Fruit fly (Drosophila melanogaster): ENCODE results near the gene CG4995.

Gene CG4995

dm6 chr2L:10341405-10341804, 19.1 kb downstream of the CG4995 start, which contains the start of gene CG31715:
TSS of gene CG31715 (plus strand) at chr2L:10341616.
- TF ChIP-seq CG11617 (GFP tag; optimal IDR thresholded peaks at IDR 0.05), result peak; percentile 11
- TF ChIP-seq cnc (optimal IDR thresholded peaks at IDR 0.05), result no peak
- TF ChIP-seq toe (GFP tag; optimal IDR thresholded peaks at IDR 0.05), result no peak
- TF ChIP-seq CG33017 (tag; optimal IDR thresholded peaks at IDR 0.05), result peak; percentile 5
- TF ChIP-seq bab1 (GFP tag; optimal IDR thresholded peaks at IDR 0.05), result peak; percentile 62
- TF ChIP-seq CG14711 (tag; optimal IDR thresholded peaks at IDR 0.05), result peak; percentile 20
- TF ChIP-seq pad (GFP tag; optimal IDR thresholded peaks at IDR 0.05), result no peak
- TF ChIP-seq CG5204 (GFP tag; optimal IDR thresholded peaks at IDR 0.05), result no peak
- peak; percentile 11 for TF ChIP-seq tj (GFP tag; optimal IDR thresholded peaks at IDR 0.05)
- no peak for TF ChIP-seq Hr96 (GFP tag; optimal IDR thresholded peaks at IDR 0.05)
- TF ChIP-seq Clk (GFP tag; optimal IDR thresholded peaks at IDR 0.05), result no peak
- TF ChIP-seq kay (GFP tag; ENCODE audit: borderline replicate concordance), result peak; percentile 66
- TF ChIP-seq CG12768 (GFP tag; optimal IDR thresholded peaks at IDR 0.05), result no peak
- no peak for TF ChIP-seq cic (GFP tag; optimal IDR thresholded peaks at IDR 0.05)
- TF ChIP-seq CG7045 (GFP tag; optimal IDR thresholded peaks at IDR 0.05), result no peak
- TF ChIP-seq Mnt (GFP tag; optimal IDR thresholded peaks at IDR 0.05), result peak; percentile 5
- no peak for TF ChIP-seq ovo (GFP tag; optimal IDR thresholded peaks at IDR 0.05)
- no peak for TF ChIP-seq Crg-1 (GFP tag; optimal IDR thresholded peaks at IDR 0.05)
- TF ChIP-seq CG1620 (GFP tag; optimal IDR thresholded peaks at IDR 0.05), result no peak
- TF ChIP-seq CG7101 (tag; optimal IDR thresholded peaks at IDR 0.05), result peak; percentile 40

- TF ChIP-seq bab1 (GFP tag; optimal IDR thresholded peaks at IDR 0.05) (peak; percentile 69), CG7045 (GFP tag; optimal IDR thresholded peaks at IDR 0.05) (no peak), CG7101 (tag; optimal IDR thresholded peaks at IDR 0.05) (peak; percentile 15), tj (GFP tag; optimal IDR thresholded peaks at IDR 0.05) (peak; percentile 25), toe (GFP tag; optimal IDR thresholded peaks at IDR 0.05) (no peak), CG11617 (GFP tag; optimal IDR thresholded peaks at IDR 0.05) (peak; percentile 19), cic (GFP tag; optimal IDR thresholded peaks at IDR 0.05) (peak; percentile 16), CG14711 (tag; optimal IDR thresholded peaks at IDR 0.05) (peak; percentile 12), Clk (GFP tag; optimal IDR thresholded peaks at IDR 0.05) (no peak), Mnt (GFP tag; optimal IDR thresholded peaks at IDR 0.05) (peak; percentile 22)
These were observed 20.2 kb downstream of the CG4995 start, which contains the start of gene Sps2 for dm6 chr2L:10342471-10342870. TSS of gene Sps2 (plus strand) at chr2L:10342594.

- TF ChIP-seq Clk (GFP tag; optimal IDR thresholded peaks at IDR 0.05), result no peak
- TF ChIP-seq cic (GFP tag; optimal IDR thresholded peaks at IDR 0.05), result no peak
- no peak for TF ChIP-seq kay (GFP tag; ENCODE audit: borderline replicate concordance)
- no peak for TF ChIP-seq bab1 (GFP tag; optimal IDR thresholded peaks at IDR 0.05)
- TF ChIP-seq CG11617 (GFP tag; optimal IDR thresholded peaks at IDR 0.05), result no peak
These were observed 21.8 kb downstream of the CG4995 start, which contains the start of gene Frmd5 for dm6 chr2L:10344029-10344606. TSS of gene Frmd5 (plus strand) at chr2L:10344442.

- TF ChIP-seq cic (GFP tag; optimal IDR thresholded peaks at IDR 0.05) (no peak), CG11617 (GFP tag; optimal IDR thresholded peaks at IDR 0.05) (no peak), kay (GFP tag; ENCODE audit: borderline replicate concordance) (no peak), CG7101 (tag; optimal IDR thresholded peaks at IDR 0.05) (no peak), tj (GFP tag; optimal IDR thresholded peaks at IDR 0.05) (no peak), Mnt (GFP tag; optimal IDR thresholded peaks at IDR 0.05) (no peak), cnc (optimal IDR thresholded peaks at IDR 0.05) (no peak), CG5204 (GFP tag; optimal IDR thresholded peaks at IDR 0.05) (no peak), CG33017 (tag; optimal IDR thresholded peaks at IDR 0.05) (no peak), ovo (GFP tag; optimal IDR thresholded peaks at IDR 0.05) (no peak), Hr96 (GFP tag; optimal IDR thresholded peaks at IDR 0.05) (no peak), Clk (GFP tag; optimal IDR thresholded peaks at IDR 0.05) (no peak), CG1620 (GFP tag; optimal IDR thresholded peaks at IDR 0.05) (no peak), CG12768 (GFP tag; optimal IDR thresholded peaks at IDR 0.05) (no peak), CG7045 (GFP tag; optimal IDR thresholded peaks at IDR 0.05) (no peak), toe (GFP tag; optimal IDR thresholded peaks at IDR 0.05) (no peak)
These were observed 28.9 kb downstream of the CG4995 start for dm6 chr2L:10351130-10351529.

dm6 chr2L:10353871-10354270, 31.6 kb downstream of the CG4995 start, which contains the start of gene CG34367:
TSS of gene CG34367 (minus strand) at chr2L:10353905.
- TF ChIP-seq Hr96 (GFP tag; optimal IDR thresholded peaks at IDR 0.05) (no peak), bab1 (GFP tag; optimal IDR thresholded peaks at IDR 0.05) (no peak), Clk (GFP tag; optimal IDR thresholded peaks at IDR 0.05) (no peak), CG7101 (tag; optimal IDR thresholded peaks at IDR 0.05) (no peak), ovo (GFP tag; optimal IDR thresholded peaks at IDR 0.05) (no peak), CG14711 (tag; optimal IDR thresholded peaks at IDR 0.05) (no peak), CG1620 (GFP tag; optimal IDR thresholded peaks at IDR 0.05) (no peak), cic (GFP tag; optimal IDR thresholded peaks at IDR 0.05) (no peak), tj (GFP tag; optimal IDR thresholded peaks at IDR 0.05) (no peak), CG7045 (GFP tag; optimal IDR thresholded peaks at IDR 0.05) (no peak), kay (GFP tag; ENCODE audit: borderline replicate concordance) (no peak), toe (GFP tag; optimal IDR thresholded peaks at IDR 0.05) (no peak), CG33017 (tag; optimal IDR thresholded peaks at IDR 0.05) (no peak), CG11617 (GFP tag; optimal IDR thresholded peaks at IDR 0.05) (no peak), Mnt (GFP tag; optimal IDR thresholded peaks at IDR 0.05) (no peak), cnc (optimal IDR thresholded peaks at IDR 0.05) (no peak), Crg-1 (GFP tag; optimal IDR thresholded peaks at IDR 0.05) (no peak)

dm6 chr2L:10356508-10356907, 34.2 kb downstream of the CG4995 start, which contains the start of the genes CtsL4 and ClpP:
TSS of gene CtsL4 (minus strand) at chr2L:10356597.
TSS of gene ClpP (plus strand) at chr2L:10356795.
- TF ChIP-seq toe (GFP tag; optimal IDR thresholded peaks at IDR 0.05) (no peak), Mnt (GFP tag; optimal IDR thresholded peaks at IDR 0.05) (no peak), CG12768 (GFP tag; optimal IDR thresholded peaks at IDR 0.05) (no peak), CG7045 (GFP tag; optimal IDR thresholded peaks at IDR 0.05) (no peak), CG11617 (GFP tag; optimal IDR thresholded peaks at IDR 0.05) (peak; percentile 35), pad (GFP tag; optimal IDR thresholded peaks at IDR 0.05) (no peak), Crg-1 (GFP tag; optimal IDR thresholded peaks at IDR 0.05) (no peak), cic (GFP tag; optimal IDR thresholded peaks at IDR 0.05) (no peak), CG1620 (GFP tag; optimal IDR thresholded peaks at IDR 0.05) (peak; percentile 6), CG7101 (tag; optimal IDR thresholded peaks at IDR 0.05) (peak; percentile 36), tj (GFP tag; optimal IDR thresholded peaks at IDR 0.05) (peak; percentile 72), CG33017 (tag; optimal IDR thresholded peaks at IDR 0.05) (no peak), cnc (optimal IDR thresholded peaks at IDR 0.05) (no peak), CG14711 (tag; optimal IDR thresholded peaks at IDR 0.05) (no peak), kay (GFP tag; ENCODE audit: borderline replicate concordance) (no peak), ovo (GFP tag; optimal IDR thresholded peaks at IDR 0.05) (no peak), Hr96 (GFP tag; optimal IDR thresholded peaks at IDR 0.05) (no peak), Clk (GFP tag; optimal IDR thresholded peaks at IDR 0.05) (no peak), CG5204 (GFP tag; optimal IDR thresholded peaks at IDR 0.05) (no peak), bab1 (GFP tag; optimal IDR thresholded peaks at IDR 0.05) (no peak)
